Worm (Caenorhabditis elegans) whole organism, young adult: ENCODE results near the gene C45G9.6.

Source experiments
- B0019.2 ChIP-seq: fragments of 200-800 bp; sonication (Bioruptor generic); conservative IDR thresholded peaks from 2 replicates; pipeline ENCODE4 v1.3.6; 2022; ENCODE audit warnings: missing genetic modification reagents, missing genetic modification characterization, missing compliant biosample characterization
- B0261.1 ChIP-seq: sonication (generic microtip); optimal IDR thresholded peaks from 2 replicates; lab custom pipeline; 2016; ENCODE audit warnings: mild to moderate bottlenecking, missing genetic modification characterization, moderate library complexity, missing compliant biosample characterization
- B0336.3 ChIP-seq: fragments of 200-800 bp; sonication (Bioruptor generic); IDR thresholded peaks from 2 replicates; pipeline ENCODE4 v1.3.6; 2022; ENCODE audit warnings: missing genetic modification characterization, missing compliant biosample characterization
- C06A6.2 ChIP-seq: fragments of 200-800 bp; sonication (Bioruptor generic); conservative IDR thresholded peaks from 2 replicates; pipeline ENCODE4 v1.3.6; 2022; ENCODE audit warnings: missing genetic modification characterization, missing compliant biosample characterization
- F22D6.2 ChIP-seq: sonication (generic microtip); optimal IDR thresholded peaks from 2 replicates; lab custom pipeline; 2016; ENCODE audit warnings: mild to moderate bottlenecking, missing genetic modification characterization, missing compliant biosample characterization
- F33H1.4 ChIP-seq: fragments of 200-800 bp; sonication (Bioruptor generic); IDR thresholded peaks from 2 replicates; pipeline ENCODE4 v1.3.6; 2022; ENCODE audit warnings: missing genetic modification reagents, missing genetic modification characterization, missing compliant biosample characterization
- F55B11.4 ChIP-seq: sonication (generic microtip); optimal IDR thresholded peaks from 2 replicates; lab custom pipeline; 2016; ENCODE audit warnings: missing compliant biosample characterization, missing genetic modification characterization, borderline replicate concordance; ENCODE audit not compliant: insufficient read depth
- F57A8.1 ChIP-seq: fragments of 200-800 bp; sonication (Bioruptor generic); optimal IDR thresholded peaks from 2 replicates; lab custom pipeline; 2018; ENCODE audit warnings: mild to moderate bottlenecking, missing genetic modification characterization, moderate library complexity, missing compliant biosample characterization
- K12H6.12 ChIP-seq: fragments of 200-800 bp; sonication (Bioruptor generic); optimal IDR thresholded peaks from 2 replicates; lab custom pipeline; 2018; ENCODE audit warnings: mild to moderate bottlenecking, missing genetic modification characterization, missing compliant biosample characterization
- Y53F4B.3 ChIP-seq: fragments of 200-800 bp; sonication (Bioruptor generic); IDR thresholded peaks from 2 replicates; pipeline ENCODE4 v1.3.6; 2022; ENCODE audit warnings: missing genetic modification reagents, missing genetic modification characterization, missing compliant biosample characterization
- Y53G8AR.9 ChIP-seq: fragments of 200-800 bp; sonication (Bioruptor generic); conservative IDR thresholded peaks from 2 replicates; pipeline ENCODE4 v1.3.6; 2022; ENCODE audit warnings: missing genetic modification reagents, missing genetic modification characterization, missing compliant biosample characterization
- Y56A3A.18 ChIP-seq: fragments of 200-800 bp; sonication (Bioruptor generic); IDR thresholded peaks from 2 replicates; pipeline ENCODE4 v1.3.6; 2022; ENCODE audit warnings: missing genetic modification reagents, missing genetic modification characterization, missing compliant biosample characterization
- Y67H2A.10 ChIP-seq: fragments of 200-800 bp; sonication (Bioruptor generic); conservative IDR thresholded peaks from 2 replicates; pipeline ENCODE4 v1.3.6; 2022; ENCODE audit warnings: missing genetic modification reagents, missing genetic modification characterization, missing compliant biosample characterization
- Y79H2A.3 ChIP-seq: fragments of 200-800 bp; sonication (Bioruptor generic); conservative IDR thresholded peaks from 2 replicates; pipeline ENCODE4 v1.3.6; 2022; ENCODE audit warnings: missing genetic modification reagents, missing genetic modification characterization, missing compliant biosample characterization
- akir-1 ChIP-seq: fragments of 200-800 bp; sonication (Bioruptor generic); optimal IDR thresholded peaks from 2 replicates; lab custom pipeline; 2018; ENCODE audit warnings: mild to moderate bottlenecking, missing genetic modification characterization, moderate library complexity, missing compliant biosample characterization
- attf-5 ChIP-seq: fragments of 200-800 bp; sonication (Bioruptor generic); optimal IDR thresholded peaks from 2 replicates; lab custom pipeline; 2018; ENCODE audit warnings: mild to moderate bottlenecking, missing genetic modification characterization, missing compliant biosample characterization
- bed-1 ChIP-seq: fragments of 200-800 bp; sonication (Bioruptor generic); IDR thresholded peaks from 2 replicates; pipeline ENCODE4 v1.3.6; 2022; ENCODE audit warnings: missing genetic modification reagents, missing genetic modification characterization, missing compliant biosample characterization
- cebp-2 ChIP-seq: fragments of 200-800 bp; sonication (Bioruptor generic); IDR thresholded peaks from 2 replicates; pipeline ENCODE4 v1.3.6; 2022; ENCODE audit warnings: missing genetic modification characterization, missing compliant biosample characterization
- ceh-100 ChIP-seq: fragments of 200-800 bp; sonication (Bioruptor generic); IDR thresholded peaks from 2 replicates; pipeline ENCODE4 v1.3.6; 2022; ENCODE audit warnings: missing genetic modification reagents, missing genetic modification characterization, missing compliant biosample characterization
- ceh-40 ChIP-seq: fragments of 200-800 bp; sonication (Bioruptor generic); IDR thresholded peaks from 2 replicates; pipeline ENCODE4 v1.3.6; 2022; ENCODE audit warnings: missing genetic modification characterization, missing compliant biosample characterization
- die-1 ChIP-seq: sonication (generic microtip); optimal IDR thresholded peaks from 2 replicates; lab custom pipeline; 2016; ENCODE audit warnings: missing genotype, mild to moderate bottlenecking, missing genetic modification characterization, missing compliant biosample characterization
- fkh-3 ChIP-seq: sonication (generic microtip); optimal IDR thresholded peaks from 2 replicates; lab custom pipeline; 2016; ENCODE audit warnings: mild to moderate bottlenecking, missing genetic modification characterization, missing compliant biosample characterization
- hmg-1.2 ChIP-seq: fragments of 200-800 bp; sonication (Bioruptor generic); IDR thresholded peaks from 2 replicates; pipeline ENCODE4 v1.3.6; 2022; ENCODE audit warnings: missing genetic modification reagents, missing genetic modification characterization, missing compliant biosample characterization
- let-526 ChIP-seq: fragments of 200-800 bp; sonication (Bioruptor generic); IDR thresholded peaks from 2 replicates; pipeline ENCODE4 v1.3.6; 2022; ENCODE audit warnings: missing genetic modification reagents, missing genetic modification characterization, missing compliant biosample characterization
- lin-35 ChIP-seq, 3 experiments: fragments of 150-350 bp in 2 of 3; sonication (generic microtip) in 1 of 3; optimal IDR thresholded peaks; 2 replicates each; lab custom pipeline; 2014 to 2018; ENCODE audit warnings: missing biosample characterization in 3 of 3, missing genetic modification characterization in 3 of 3, missing genetic modification reagents in 3 of 3
- lsy-27 ChIP-seq: sonication (generic microtip); optimal IDR thresholded peaks from 2 replicates; lab custom pipeline; 2017; ENCODE audit warnings: missing genetic modification characterization, mild to moderate bottlenecking, missing compliant biosample characterization, antibody characterized with exemption, missing genotype, borderline replicate concordance; ENCODE audit not compliant: insufficient read depth
- madf-3 ChIP-seq: fragments of 200-800 bp; sonication (Bioruptor generic); IDR thresholded peaks from 2 replicates; pipeline ENCODE4 v1.3.6; 2022; ENCODE audit warnings: missing genetic modification reagents, missing genetic modification characterization, missing compliant biosample characterization
- madf-6 ChIP-seq: fragments of 200-800 bp; sonication (Bioruptor generic); IDR thresholded peaks from 2 replicates; pipeline ENCODE4 v1.3.6; 2022; ENCODE audit warnings: missing genetic modification reagents, missing genetic modification characterization, missing compliant biosample characterization
- madf-8 ChIP-seq: fragments of 200-800 bp; sonication (Bioruptor generic); conservative IDR thresholded peaks from 2 replicates; pipeline ENCODE4 v1.3.6; 2022; ENCODE audit warnings: missing genetic modification reagents, missing genetic modification characterization, missing compliant biosample characterization
- mcd-1 ChIP-seq: fragments of 200-800 bp; sonication (Bioruptor generic); IDR thresholded peaks from 2 replicates; pipeline ENCODE4 v1.3.6; 2022; ENCODE audit warnings: missing genetic modification reagents, missing genetic modification characterization, missing compliant biosample characterization
- nfyb-1 ChIP-seq: fragments of 200-800 bp; sonication (Bioruptor generic); IDR thresholded peaks from 2 replicates; pipeline ENCODE4 v1.3.6; 2022; ENCODE audit warnings: missing genetic modification reagents, missing genetic modification characterization, missing compliant biosample characterization
- nhr-179 ChIP-seq: sonication (generic microtip); optimal IDR thresholded peaks from 2 replicates; lab custom pipeline; 2016; ENCODE audit warnings: mild to moderate bottlenecking, missing genetic modification characterization, missing compliant biosample characterization
- pbrm-1 ChIP-seq: fragments of 200-800 bp; sonication (Bioruptor generic); IDR thresholded peaks from 2 replicates; pipeline ENCODE4 v1.3.6; 2022; ENCODE audit warnings: missing genetic modification reagents, missing genetic modification characterization, missing compliant biosample characterization
- snpc-1.1 ChIP-seq: sonication (generic microtip); optimal IDR thresholded peaks from 2 replicates; lab custom pipeline; 2017; ENCODE audit warnings: missing genetic modification characterization, mild to moderate bottlenecking, missing compliant biosample characterization, antibody characterized with exemption, moderate library complexity, missing genotype, missing genetic modification reagents; ENCODE audit not compliant: insufficient read depth
- somi-1 ChIP-seq: fragments of 200-800 bp; sonication (Bioruptor generic); optimal IDR thresholded peaks from 2 replicates; lab custom pipeline; 2018; ENCODE audit warnings: mild to moderate bottlenecking, missing genetic modification characterization, missing compliant biosample characterization
- sptf-2 ChIP-seq: fragments of 200-800 bp; sonication (Bioruptor generic); optimal IDR thresholded peaks from 2 replicates; lab custom pipeline; 2018; ENCODE audit warnings: mild to moderate bottlenecking, missing genetic modification characterization, missing compliant biosample characterization
- tbx-9 ChIP-seq: sonication (generic microtip); optimal IDR thresholded peaks from 2 replicates; lab custom pipeline; 2016; ENCODE audit warnings: borderline replicate concordance, missing genetic modification characterization, inconsistent platforms, missing compliant biosample characterization
- unc-62 ChIP-seq: fragments of 150-350 bp; optimal IDR thresholded peaks from 2 replicates; lab custom pipeline; 2014; ENCODE audit warnings: missing biosample characterization, missing genetic modification reagents, missing genetic modification characterization
- zfh-2 ChIP-seq: fragments of 200-800 bp; sonication (Bioruptor generic); conservative IDR thresholded peaks from 2 replicates; pipeline ENCODE4 v1.3.6; 2022; ENCODE audit warnings: missing genetic modification reagents, missing genetic modification characterization, missing compliant biosample characterization
- ztf-18 ChIP-seq: sonication (generic microtip); optimal IDR thresholded peaks from 2 replicates; lab custom pipeline; 2016; ENCODE audit warnings: missing genotype, mild to moderate bottlenecking, missing genetic modification characterization, missing compliant biosample characterization
- ztf-22 ChIP-seq: fragments of 200-800 bp; sonication (Bioruptor generic); optimal IDR thresholded peaks from 2 replicates; lab custom pipeline; 2018; ENCODE audit warnings: mild to moderate bottlenecking, missing genetic modification characterization, moderate library complexity, missing compliant biosample characterization
- ztf-26 ChIP-seq: sonication (generic microtip); optimal IDR thresholded peaks from 2 replicates; lab custom pipeline; 2017; ENCODE audit warnings: missing genetic modification characterization, missing compliant biosample characterization
- ztf-3 ChIP-seq: fragments of 200-800 bp; sonication (Bioruptor generic); optimal IDR thresholded peaks from 2 replicates; lab custom pipeline; 2018; ENCODE audit warnings: mild to moderate bottlenecking, missing genetic modification characterization, missing compliant biosample characterization

C45G9.6 gene

ce11 chrIII:5008730-5009129 lies 27.5 kb upstream of the C45G9.6 start, which contains the start of gene R144.11:
R144.11 (minus strand) TSS chrIII:5008830.
- TF ChIP-seq B0336.3, result 0 out of 2 replicates have a peak, but pooled peaks have one; percentile 11
- no peak for TF ChIP-seq ceh-100 (GFP tag; lab: Robert Waterston, UW)
- 0 out of 2 replicates have a peak, but pooled peaks have one; percentile 7 for TF ChIP-seq madf-6 (GFP tag; lab: Robert Waterston, UW)
- TF ChIP-seq bed-1, result 0 out of 2 replicates have a peak, but pooled peaks have one; percentile 30
- TF ChIP-seq lsy-27 (tag; lab: Kevin White, UChicago), result no peak
- TF ChIP-seq madf-3 (GFP tag; lab: Robert Waterston, UW), result no peak
- TF ChIP-seq F22D6.2 (tag; lab: Kevin White, UChicago), result no peak
- TF ChIP-seq pbrm-1 (GFP tag; lab: Robert Waterston, UW), result no peak
- TF ChIP-seq tbx-9 (tag; lab: Kevin White, UChicago), result no peak
- no peak for TF ChIP-seq Y79H2A.3 (GFP tag; lab: Robert Waterston, UW)
- TF ChIP-seq akir-1 (GFP tag; lab: Kevin White, UChicago), result no peak

ce11 chrIII:5010723-5011122 lies 25.5 kb upstream of the C45G9.6 start:
- no peak for TF ChIP-seq Y79H2A.3 (GFP tag; lab: Robert Waterston, UW)
- no peak for TF ChIP-seq F33H1.4 (GFP tag; lab: Robert Waterston, UW)
- no peak for TF ChIP-seq ztf-3 (GFP tag; lab: Kevin White, UChicago)
- no peak for TF ChIP-seq Y53G8AR.9 (GFP tag; lab: Robert Waterston, UW)
- no peak for TF ChIP-seq zfh-2 (GFP tag; lab: Robert Waterston, UW)
- no peak for TF ChIP-seq K12H6.12 (tag; lab: Kevin White, UChicago)
- TF ChIP-seq unc-62, result no peak
- no peak for TF ChIP-seq F57A8.1
- no peak for TF ChIP-seq ztf-26 (tag; lab: Kevin White, UChicago)
- TF ChIP-seq ceh-40 (GFP tag; lab: Robert Waterston, UW), result no peak
- TF ChIP-seq ceh-100 (GFP tag; lab: Robert Waterston, UW), result no peak
- TF ChIP-seq let-526, result no peak
- no peak for TF ChIP-seq B0019.2 (GFP tag; lab: Robert Waterston, UW)
- no peak for TF ChIP-seq madf-6 (GFP tag; lab: Robert Waterston, UW)
- no peak for TF ChIP-seq madf-8
- no peak for TF ChIP-seq F55B11.4

ce11 chrIII:5012460-5012859 lies 23.8 kb upstream of the C45G9.6 start:
- TF ChIP-seq ztf-22 (no peak), C06A6.2 (GFP tag; lab: Robert Waterston, UW) (no peak), ztf-26 (tag; lab: Kevin White, UChicago) (no peak), B0261.1 (tag; lab: Kevin White, UChicago) (no peak)

- TF ChIP-seq ztf-18 (peak; percentile 84), B0261.1 (tag; lab: Kevin White, UChicago) (no peak), somi-1 (peak; percentile 59), tbx-9 (tag; lab: Kevin White, UChicago) (no peak), nhr-179 (no peak), cebp-2 (0 out of 2 replicates have a peak, but pooled peaks have one; percentile 13), sptf-2 (GFP tag; lab: Kevin White, UChicago) (no peak), Y56A3A.18 (GFP tag; lab: Robert Waterston, UW) (peak; percentile 52; the same call in 1 of the 2 replicates), snpc-1.1 (tag; lab: Kevin White, UChicago) (no peak), lin-35 (GFP tag; optimal IDR thresholded peaks at IDR 0.05; lab: Kevin White, UChicago) (peak in 1 of 3 experiments; percentile 73), K12H6.12 (tag; lab: Kevin White, UChicago) (peak; percentile 92), fkh-3 (no peak), die-1 (tag; lab: Kevin White, UChicago) (no peak), mcd-1 (GFP tag; lab: Robert Waterston, UW) (peak; percentile 62), attf-5 (GFP tag; lab: Kevin White, UChicago) (peak; percentile 86), nfyb-1 (peak; percentile 77; the same call in 1 of the 2 replicates), B0336.3 (peak; percentile 78), hmg-1.2 (GFP tag; lab: Robert Waterston, UW) (peak; percentile 88), Y53F4B.3 (GFP tag; lab: Robert Waterston, UW) (no peak), Y67H2A.10 (GFP tag; lab: Robert Waterston, UW) (0 out of 2 replicates have a peak, but pooled peaks have one; percentile 30)
These were observed 22.3 kb upstream of the C45G9.6 start for ce11 chrIII:5013915-5014346.
